Worm (Caenorhabditis elegans): Measurements from ENCODE around the gene spp-10.

Gene spp-10

ce11 chrIV:8475030-8475679 lies 1.8 kb upstream of the spp-10 start (continued):
- TF ChIP-seq nhr-42 (GFP tag; IDR thresholded peaks at IDR 0.05) (no peak), dmd-6 (GFP tag; IDR thresholded peaks at IDR 0.05) (peak; percentile 57; the same call in 1 of the 2 replicates), dmd-8 (GFP tag; IDR thresholded peaks at IDR 0.05) (no peak), Y75B8A.6 (GFP tag; IDR thresholded peaks at IDR 0.05) (no peak), php-3 (GFP tag; IDR thresholded peaks at IDR 0.05) (peak; percentile 73)

ce11 chrIV:8476166-8476565 lies 814 bp upstream of the spp-10 start:
- TF ChIP-seq daf-16 (GFP tag; optimal IDR thresholded peaks at IDR 0.05) (peak in 1 of 2 experiments; percentile 14), daf-16 (tag; optimal IDR thresholded peaks at IDR 0.05) (no peak), nhr-11 (tag; optimal IDR thresholded peaks at IDR 0.05) (peak; percentile 30), vab-7 (GFP tag; IDR thresholded peaks at IDR 0.05) (no peak), hlh-11 (tag; optimal IDR thresholded peaks at IDR 0.05) (peak; percentile 8), unc-130 (GFP tag; optimal IDR thresholded peaks at IDR 0.05) (no peak), ZK337.2 (GFP tag; IDR thresholded peaks at IDR 0.05) (no peak), hmg-1.1 (GFP tag; IDR thresholded peaks at IDR 0.05) (0 out of 2 replicates have a peak, but pooled peaks have one; percentile 20), pqm-1 (tag; optimal IDR thresholded peaks at IDR 0.05) (no peak), zfp-2 (tag; optimal IDR thresholded peaks at IDR 0.05) (no peak)

- TF ChIP-seq cey-2 (tag; optimal IDR thresholded peaks at IDR 0.05; ENCODE audit: borderline replicate concordance, insufficient read depth) (no peak), tra-1 (GFP tag; IDR thresholded peaks at IDR 0.05) (no peak), daf-16 (GFP tag; optimal IDR thresholded peaks at IDR 0.05) (peak in 1 of 2 experiments; percentile 78), daf-16 (tag; optimal IDR thresholded peaks at IDR 0.05) (no peak), nhr-25 (tag; optimal IDR thresholded peaks at IDR 0.05; ENCODE audit: borderline replicate concordance, insufficient read depth) (no peak), lim-7 (GFP tag; IDR thresholded peaks at IDR 0.05) (0 out of 2 replicates have a peak, but pooled peaks have one; percentile 24), ztf-7 (tag; optimal IDR thresholded peaks at IDR 0.05) (no peak), mxl-2 (GFP tag; conservative IDR thresholded peaks at IDR 0.05) (no peak), Y75B8A.6 (GFP tag; IDR thresholded peaks at IDR 0.05) (0 out of 2 replicates have a peak, but pooled peaks have one; percentile 15), T20F7.1 (GFP tag; optimal IDR thresholded peaks at IDR 0.05) (no peak), T26A8.4 (GFP tag; IDR thresholded peaks at IDR 0.05) (0 out of 2 replicates have a peak, but pooled peaks have one; percentile 60), nhr-41 (GFP tag; IDR thresholded peaks at IDR 0.05) (no peak), Y5F2A.4 (GFP tag; optimal IDR thresholded peaks at IDR 0.05) (no peak)
Observed at ce11 chrIV:8478516-8478915, 1.5 kb downstream of the spp-10 start.

ce11 chrIV:8479346-8479745 lies 2.4 kb downstream of the spp-10 start, which contains the start of gene hlh-12:
Gene hlh-12, minus strand, starts transcription at chrIV:8479446.
- TF ChIP-seq dmd-6 (GFP tag; IDR thresholded peaks at IDR 0.05) (no peak), cey-2 (tag; optimal IDR thresholded peaks at IDR 0.05; ENCODE audit: borderline replicate concordance, insufficient read depth) (no peak), madf-5 (GFP tag; IDR thresholded peaks at IDR 0.05) (no peak), unc-130 (GFP tag; optimal IDR thresholded peaks at IDR 0.05) (no peak), ceh-62 (tag; optimal IDR thresholded peaks at IDR 0.05) (no peak), nhr-237 (tag; optimal IDR thresholded peaks at IDR 0.05) (no peak), dmd-9 (GFP tag; IDR thresholded peaks at IDR 0.05) (no peak), rbr-2 (tag; optimal IDR thresholded peaks at IDR 0.05) (no peak), pqm-1 (tag; optimal IDR thresholded peaks at IDR 0.05) (no peak)

- TF ChIP-seq ZK337.2 (GFP tag; IDR thresholded peaks at IDR 0.05) (no peak), daf-16 (GFP tag; optimal IDR thresholded peaks at IDR 0.05) (no peak), daf-16 (tag; optimal IDR thresholded peaks at IDR 0.05) (peak; percentile 82), Y5F2A.4 (GFP tag; optimal IDR thresholded peaks at IDR 0.05) (no peak), hif-1 (tag; optimal IDR thresholded peaks at IDR 0.05) (no peak), nhr-48 (tag; optimal IDR thresholded peaks at IDR 0.05) (no peak), ctbp-1 (GFP tag; IDR thresholded peaks at IDR 0.05) (no peak), nhr-11 (tag; optimal IDR thresholded peaks at IDR 0.05) (no peak), dmd-9 (GFP tag; IDR thresholded peaks at IDR 0.05) (no peak), ceh-32 (tag; optimal IDR thresholded peaks at IDR 0.05; ENCODE audit: poor library complexity) (no peak), lin-1 (GFP tag; IDR thresholded peaks at IDR 0.05) (peak; percentile 64; the same call in 1 of the 2 replicates), ceh-28 (tag; optimal IDR thresholded peaks at IDR 0.05) (no peak), zfp-2 (tag; optimal IDR thresholded peaks at IDR 0.05) (no peak), php-3 (GFP tag; IDR thresholded peaks at IDR 0.05) (peak; percentile 96), skn-1 (tag; optimal IDR thresholded peaks at IDR 0.05) (no peak), lir-3 (tag; optimal IDR thresholded peaks at IDR 0.05) (no peak), lsy-2 (tag; optimal IDR thresholded peaks at IDR 0.05) (no peak), pqm-1 (tag; optimal IDR thresholded peaks at IDR 0.05) (peak; percentile 93), ceh-44 (GFP tag; IDR thresholded peaks at IDR 0.05) (no peak), mdt-29 (GFP tag; IDR thresholded peaks at IDR 0.05) (no peak)
Observed at ce11 chrIV:8481308-8481707, 4.3 kb downstream of the spp-10 start, which contains the start of gene spp-8. Gene spp-8, plus strand, starts transcription at chrIV:8481664.
